Fruit fly (Drosophila melanogaster) whole organism, embryonic: ENCODE results near the gene Cdc23.
A peak's percentile ranks its signal among the peaks of the same experiment; 100 is the strongest.

ENCODE experiments used
- Antp ChIP-seq: fragments of 200-800 bp; sonication (Bioruptor generic); optimal IDR thresholded peaks from 3 replicates; lab custom pipeline; 2016; ENCODE audit warnings: missing biosample characterization, missing genetic modification characterization
- Asciz ChIP-seq: fragments of 200-800 bp; sonication (Bioruptor generic); optimal IDR thresholded peaks from 2 replicates; lab custom pipeline; 2017; ENCODE audit warnings: missing biosample characterization, mild to moderate bottlenecking, missing genetic modification characterization, missing genetic modification reagents
- Atf-2 ChIP-seq: fragments of 200-800 bp; sonication (Bioruptor generic); optimal IDR thresholded peaks from 2 replicates; lab custom pipeline; 2016; ENCODE audit warnings: missing biosample characterization, missing genetic modification characterization
- CG10366 ChIP-seq: fragments of 200-800 bp; sonication (Bioruptor generic); IDR thresholded peaks from 2 replicates; pipeline ENCODE4 v1.3.6; 2022; ENCODE audit warnings: missing biosample characterization, missing genetic modification characterization
- CG10462 ChIP-seq: fragments of 200-800 bp; sonication (Bioruptor generic); optimal IDR thresholded peaks from 2 replicates; lab custom pipeline; 2016; ENCODE audit warnings: missing biosample characterization, missing genetic modification characterization
- CG10543 ChIP-seq: fragments of 200-800 bp; sonication (Bioruptor generic); optimal IDR thresholded peaks from 3 replicates; lab custom pipeline; 2017; ENCODE audit warnings: missing biosample characterization, mild to moderate bottlenecking, missing genetic modification characterization, moderate library complexity
- CG12071 ChIP-seq: fragments of 200-800 bp; sonication (Bioruptor generic); optimal IDR thresholded peaks from 3 replicates; lab custom pipeline; 2018; ENCODE audit warnings: missing biosample characterization, mild to moderate bottlenecking, missing genetic modification characterization
- CG1233 ChIP-seq: fragments of 200-800 bp; sonication (Bioruptor generic); optimal IDR thresholded peaks from 4 replicates; lab custom pipeline; 2018; ENCODE audit warnings: missing biosample characterization, mild to moderate bottlenecking, missing genetic modification characterization
- CG14050 ChIP-seq: fragments of 200-800 bp; sonication (Bioruptor generic); IDR thresholded peaks from 3 replicates; pipeline ENCODE4 v1.3.6; 2022; ENCODE audit warnings: missing biosample characterization, missing genetic modification characterization
- CG14667 ChIP-seq: fragments of 200-800 bp; sonication (Bioruptor generic); IDR thresholded peaks from 2 replicates; pipeline ENCODE4 v1.3.6; 2022; ENCODE audit warnings: missing biosample characterization, missing genetic modification characterization
- CG16779 ChIP-seq: fragments of 200-800 bp; sonication (Bioruptor generic); IDR thresholded peaks from 2 replicates; pipeline ENCODE4 v1.3.6; 2022; ENCODE audit warnings: missing biosample characterization, missing genetic modification characterization
- CG17186 ChIP-seq: fragments of 200-800 bp; sonication (Bioruptor generic); optimal IDR thresholded peaks from 3 replicates; lab custom pipeline; 2017; ENCODE audit warnings: missing biosample characterization, missing genetic modification reagents, missing genetic modification characterization
- CG18011 ChIP-seq: fragments of 200-800 bp; sonication (Bioruptor generic); optimal IDR thresholded peaks from 2 replicates; lab custom pipeline; 2017; ENCODE audit warnings: missing biosample characterization, missing genetic modification characterization, mild to moderate bottlenecking, moderate library complexity, missing genotype
- CG18764 ChIP-seq: fragments of 200-800 bp; sonication (Bioruptor generic); optimal IDR thresholded peaks from 3 replicates; lab custom pipeline; 2016; ENCODE audit warnings: missing biosample characterization, missing genetic modification characterization
- CG30020 ChIP-seq: fragments of 200-800 bp; optimal IDR thresholded peaks from 2 replicates; lab custom pipeline; 2019; ENCODE audit warnings: missing biosample characterization, mild to moderate bottlenecking, missing genetic modification characterization, moderate library complexity
- CG30403 ChIP-seq: fragments of 200-800 bp; sonication (Bioruptor generic); optimal IDR thresholded peaks from 3 replicates; lab custom pipeline; 2016; ENCODE audit warnings: missing biosample characterization, missing genetic modification characterization
- CG30431 ChIP-seq: fragments of 200-800 bp; sonication (Bioruptor generic); optimal IDR thresholded peaks from 2 replicates; lab custom pipeline; 2017; ENCODE audit warnings: missing biosample characterization, missing genetic modification characterization
- CG32532 ChIP-seq: fragments of 200-800 bp; sonication (Bioruptor generic); IDR thresholded peaks from 2 replicates; pipeline ENCODE4 v1.3.6; 2022; ENCODE audit warnings: missing biosample characterization, missing genetic modification characterization
- CG3838 ChIP-seq: fragments of 200-800 bp; sonication (Bioruptor generic); optimal IDR thresholded peaks from 3 replicates; lab custom pipeline; 2016; ENCODE audit warnings: missing biosample characterization, missing genetic modification characterization
- CG42726 ChIP-seq: fragments of 200-800 bp; sonication (Bioruptor generic); IDR thresholded peaks from 2 replicates; pipeline ENCODE4 v1.3.6; 2022; ENCODE audit warnings: missing biosample characterization, missing genetic modification characterization; ENCODE audit not compliant: partially characterized antibody
- CG4328 ChIP-seq: fragments of 200-800 bp; sonication (Bioruptor generic); optimal IDR thresholded peaks from 3 replicates; lab custom pipeline; 2017; ENCODE audit warnings: missing biosample characterization, missing genetic modification reagents, missing genetic modification characterization
- CG6854 ChIP-seq: fragments of 200-800 bp; sonication (Bioruptor generic); optimal IDR thresholded peaks from 3 replicates; lab custom pipeline; 2017; ENCODE audit warnings: missing biosample characterization, mild to moderate bottlenecking, missing genetic modification characterization
- CG7372 ChIP-seq: fragments of 200-800 bp; sonication (Bioruptor generic); IDR thresholded peaks from 2 replicates; pipeline ENCODE4 v1.3.6; 2022; ENCODE audit warnings: missing biosample characterization, missing genetic modification characterization
- Dip2 ChIP-seq: fragments of 200-800 bp; sonication (Bioruptor generic); IDR thresholded peaks from 2 replicates; pipeline ENCODE4 v1.3.6; 2022; ENCODE audit warnings: missing biosample characterization, missing genetic modification characterization
- Dp ChIP-seq: fragments of 200-800 bp; sonication (Bioruptor generic); optimal IDR thresholded peaks from 2 replicates; lab custom pipeline; 2018; ENCODE audit warnings: missing biosample characterization, mild to moderate bottlenecking, missing genetic modification characterization, moderate library complexity
- E2f1 ChIP-seq: fragments of 200-800 bp; sonication (Bioruptor generic); IDR thresholded peaks from 2 replicates; pipeline ENCODE4 v1.3.6; 2022; ENCODE audit warnings: missing biosample characterization, missing genetic modification characterization
- Fer1 ChIP-seq: fragments of 200-800 bp; sonication (Bioruptor generic); optimal IDR thresholded peaks from 2 replicates; lab custom pipeline; 2017; ENCODE audit warnings: missing biosample characterization, mild to moderate bottlenecking, missing genetic modification characterization
- H15 ChIP-seq: fragments of 200-800 bp; sonication (Bioruptor generic); IDR thresholded peaks from 3 replicates; pipeline ENCODE4 v1.3.6; 2022; ENCODE audit warnings: missing biosample characterization, missing genetic modification characterization
- HLHmδ ChIP-seq: fragments of 200-800 bp; sonication (Bioruptor generic); optimal IDR thresholded peaks from 2 replicates; lab custom pipeline; 2018; ENCODE audit warnings: missing biosample characterization, mild to moderate bottlenecking, missing genetic modification characterization, moderate library complexity
- Hmx ChIP-seq: fragments of 200-800 bp; sonication (Bioruptor generic); optimal IDR thresholded peaks from 2 replicates; lab custom pipeline; 2016; ENCODE audit warnings: missing biosample characterization, missing genetic modification characterization
- Hr39 ChIP-seq: fragments of >200 bp; optimal IDR thresholded peaks from 2 replicates; lab custom pipeline; 2017
- Myb ChIP-seq: fragments of 200-800 bp; sonication (Bioruptor generic); optimal IDR thresholded peaks from 2 replicates; lab custom pipeline; 2016; ENCODE audit warnings: missing biosample characterization, missing genetic modification characterization
- Pdp1 ChIP-seq, 2 experiments: fragments of 200-800 bp; sonication (Bioruptor generic); optimal IDR thresholded peaks; 3 replicates each; lab custom pipeline; 2016; ENCODE audit warnings: missing biosample characterization in 2 of 2, missing genetic modification characterization in 2 of 2, mild to moderate bottlenecking in 1 of 2, moderate library complexity in 1 of 2
- Xbp1 ChIP-seq: fragments of 200-800 bp; sonication (Bioruptor generic); optimal IDR thresholded peaks from 3 replicates; lab custom pipeline; 2016; ENCODE audit warnings: missing biosample characterization, mild to moderate bottlenecking, missing genetic modification characterization
- YL-1 ChIP-seq: fragments of 200-800 bp; sonication (Bioruptor generic); optimal IDR thresholded peaks from 3 replicates; lab custom pipeline; 2017; ENCODE audit warnings: missing biosample characterization, mild to moderate bottlenecking, missing genetic modification characterization
- az2 ChIP-seq: fragments of 200-800 bp; sonication (Bioruptor generic); optimal IDR thresholded peaks from 3 replicates; lab custom pipeline; 2016; ENCODE audit warnings: missing biosample characterization, missing genetic modification characterization
- da ChIP-seq: fragments of 200-800 bp; sonication (Bioruptor generic); optimal IDR thresholded peaks from 2 replicates; lab custom pipeline; 2016; ENCODE audit warnings: missing biosample characterization, missing genetic modification characterization
- dan ChIP-seq: fragments of 200-800 bp; sonication (Bioruptor generic); IDR thresholded peaks from 2 replicates; pipeline ENCODE4 v1.3.6; 2022; ENCODE audit warnings: missing biosample characterization, missing genetic modification characterization
- eve ChIP-seq, 2 experiments: fragments of >200 bp; optimal IDR thresholded peaks; 2 replicates each; lab custom pipeline; 2017; ENCODE audit warnings: missing biosample characterization in 2 of 2, missing genetic modification characterization in 2 of 2
- eyg ChIP-seq: fragments of 200-800 bp; sonication (Bioruptor generic); optimal IDR thresholded peaks from 3 replicates; lab custom pipeline; 2016; ENCODE audit warnings: missing biosample characterization, missing genetic modification characterization
- ftz-f1 ChIP-seq: fragments of 200-800 bp; sonication (Bioruptor generic); optimal IDR thresholded peaks from 2 replicates; lab custom pipeline; 2016; ENCODE audit warnings: missing biosample characterization, missing genetic modification characterization
- gem ChIP-seq: fragments of 200-800 bp; sonication (Bioruptor generic); optimal IDR thresholded peaks from 2 replicates; lab custom pipeline; 2019; ENCODE audit warnings: missing biosample characterization, mild to moderate bottlenecking, missing genetic modification characterization, moderate library complexity
- grn ChIP-seq: fragments of 200-800 bp; sonication (Bioruptor generic); optimal IDR thresholded peaks from 3 replicates; lab custom pipeline; 2017; ENCODE audit warnings: missing biosample characterization, missing genetic modification characterization
- hb ChIP-seq: fragments of 200-800 bp; sonication (Bioruptor generic); IDR thresholded peaks from 3 replicates; pipeline ENCODE4 v1.3.6; 2022; ENCODE audit warnings: missing biosample characterization, missing genetic modification characterization; ENCODE audit not compliant: partially characterized antibody
- odd ChIP-seq: fragments of 200-800 bp; sonication (Bioruptor generic); optimal IDR thresholded peaks from 2 replicates; lab custom pipeline; 2017; ENCODE audit warnings: missing biosample characterization, mild to moderate bottlenecking, missing genetic modification characterization
- p53 ChIP-seq: fragments of 200-800 bp; sonication (Bioruptor generic); optimal IDR thresholded peaks from 2 replicates; lab custom pipeline; 2016; ENCODE audit warnings: missing biosample characterization, missing genetic modification characterization
- pho ChIP-seq: fragments of 200-800 bp; sonication (Bioruptor generic); optimal IDR thresholded peaks from 2 replicates; lab custom pipeline; 2016; ENCODE audit warnings: missing biosample characterization, missing genetic modification characterization
- repo ChIP-seq: fragments of 200-800 bp; sonication (Bioruptor generic); optimal IDR thresholded peaks from 2 replicates; lab custom pipeline; 2016; ENCODE audit warnings: missing biosample characterization, missing genetic modification characterization
- shn ChIP-seq: fragments of 200-800 bp; sonication (Bioruptor generic); optimal IDR thresholded peaks from 3 replicates; lab custom pipeline; 2016; ENCODE audit warnings: missing biosample characterization, missing genetic modification characterization
- sima ChIP-seq: fragments of 200-800 bp; sonication (Bioruptor generic); optimal IDR thresholded peaks from 2 replicates; lab custom pipeline; 2016; ENCODE audit warnings: missing biosample characterization, missing genetic modification characterization
- tio ChIP-seq: fragments of 200-800 bp; sonication (Bioruptor generic); optimal IDR thresholded peaks from 2 replicates; lab custom pipeline; 2017; ENCODE audit warnings: missing biosample characterization, missing genetic modification characterization, inconsistent platforms
- toy ChIP-seq: fragments of 200-800 bp; sonication (Bioruptor generic); IDR thresholded peaks from 2 replicates; pipeline ENCODE4 v1.3.6; 2022; ENCODE audit warnings: missing biosample characterization, missing genetic modification characterization
- z ChIP-seq: fragments of 200-800 bp; sonication (Bioruptor generic); IDR thresholded peaks from 3 replicates; pipeline ENCODE4 v1.3.6; 2022; ENCODE audit warnings: missing biosample characterization, missing genetic modification characterization

Cdc23 gene

dm6 chr2L:20464385-20464784, 5.2 kb downstream of the Cdc23 start (continued):
- TF ChIP-seq CG10462 (GFP tag; lab: Kevin White, UChicago) (no peak), CG3838 (GFP tag; lab: Kevin White, UChicago) (no peak), Dip2 (GFP tag; lab: Robert Waterston, UW) (no peak), CG1233 (peak; percentile 31), az2 (GFP tag; lab: Kevin White, UChicago) (peak; percentile 41), Pdp1 (GFP tag; optimal IDR thresholded peaks at IDR 0.05; lab: Kevin White, UChicago) (no peak), CG10366 (GFP tag; lab: Robert Waterston, UW) (no peak), CG6854 (no peak), grn (GFP tag; lab: Kevin White, UChicago) (no peak), hb (GFP tag; lab: Robert Waterston, UW) (peak; percentile 27; the same call in 1 of the 3 replicates), E2f1 (GFP tag; lab: Robert Waterston, UW) (0 out of 2 replicates have a peak, but pooled peaks have one; percentile 10), ftz-f1 (GFP tag; lab: Kevin White, UChicago) (no peak), CG17186 (no peak), CG18764 (GFP tag; lab: Kevin White, UChicago) (no peak), odd (GFP tag; lab: Kevin White, UChicago) (no peak), CG16779 (GFP tag; lab: Robert Waterston, UW) (no peak), Atf-2 (no peak), p53 (no peak), CG14667 (GFP tag; lab: Robert Waterston, UW) (no peak), tio (GFP tag; lab: Kevin White, UChicago) (no peak), CG14050 (GFP tag; lab: Robert Waterston, UW) (0 out of 3 replicates have a peak, but pooled peaks have one; percentile 10), Hr39 (lab: Kevin White, UChicago) (no peak), repo (GFP tag; lab: Kevin White, UChicago) (no peak), Asciz (GFP tag; lab: Kevin White, UChicago) (peak; percentile 28), Myb (GFP tag; lab: Kevin White, UChicago) (peak; percentile 38), gem (peak; percentile 28), sima (no peak), eve (GFP tag; optimal IDR thresholded peaks at IDR 0.05; lab: Kevin White, UChicago) (no peak), shn (GFP tag; lab: Kevin White, UChicago) (no peak), Xbp1 (GFP tag; lab: Kevin White, UChicago) (peak; percentile 26), CG30403 (GFP tag; lab: Kevin White, UChicago) (no peak), da (GFP tag; lab: Kevin White, UChicago) (no peak), Hmx (GFP tag; lab: Kevin White, UChicago) (no peak), Fer1 (peak; percentile 6), pho (GFP tag; lab: Kevin White, UChicago) (no peak), CG42726 (no peak), Dp (peak; percentile 37), H15 (GFP tag; lab: Robert Waterston, UW) (0 out of 3 replicates have a peak, but pooled peaks have one; percentile 41), toy (GFP tag; lab: Robert Waterston, UW) (no peak), z (GFP tag; lab: Robert Waterston, UW) (no peak), CG18011 (GFP tag; lab: Kevin White, UChicago) (no peak), dan (GFP tag; lab: Robert Waterston, UW) (no peak), CG32532 (GFP tag; lab: Robert Waterston, UW) (peak; percentile 28; the same call in 1 of the 2 replicates), CG30020 (tag; lab: Kevin White, UChicago) (no peak), Antp (no peak), CG12071 (GFP tag; lab: Kevin White, UChicago) (peak; percentile 27), CG4328 (no peak), YL-1 (GFP tag; lab: Kevin White, UChicago) (no peak), CG7372 (peak; percentile 7; the same call in 1 of the 2 replicates), HLHmδ (no peak), CG10543 (no peak), CG30431 (GFP tag; lab: Kevin White, UChicago) (no peak), eyg (GFP tag; lab: Kevin White, UChicago) (no peak)
